Fruit fly (Drosophila melanogaster) whole organism, embryonic: Measurements from ENCODE around the gene CG43755.

Experiments
- CG10274 ChIP-seq: fragments of 200-800 bp; sonication (Bioruptor generic); optimal IDR thresholded peaks from 3 replicates; lab custom pipeline; 2017; ENCODE audit warnings: missing biosample characterization, mild to moderate bottlenecking, missing genetic modification characterization
- CG10462 ChIP-seq: fragments of 200-800 bp; sonication (Bioruptor generic); optimal IDR thresholded peaks from 2 replicates; lab custom pipeline; 2016; ENCODE audit warnings: missing biosample characterization, missing genetic modification characterization
- CG10959 ChIP-seq: fragments of 200-800 bp; sonication (Bioruptor generic); IDR thresholded peaks from 2 replicates; pipeline ENCODE4 v1.3.6; 2022; ENCODE audit warnings: missing biosample characterization, missing genetic modification characterization
- CG11247 ChIP-seq: fragments of 200-800 bp; sonication (Bioruptor generic); IDR thresholded peaks from 2 replicates; pipeline ENCODE4 v1.3.6; 2022; ENCODE audit warnings: missing biosample characterization, missing genetic modification characterization
- CG15073 ChIP-seq: fragments of 200-800 bp; sonication (Bioruptor generic); optimal IDR thresholded peaks from 2 replicates; lab custom pipeline; 2016; ENCODE audit warnings: missing biosample characterization, missing genetic modification characterization
- CG15269 ChIP-seq: fragments of 200-800 bp; sonication (Bioruptor generic); optimal IDR thresholded peaks from 2 replicates; lab custom pipeline; 2018; ENCODE audit warnings: missing biosample characterization, mild to moderate bottlenecking, missing genetic modification characterization, moderate library complexity
- CG15696 ChIP-seq: fragments of 200-800 bp; sonication (Bioruptor generic); optimal IDR thresholded peaks from 2 replicates; lab custom pipeline; 2019; ENCODE audit warnings: missing biosample characterization, mild to moderate bottlenecking, missing genetic modification characterization, moderate library complexity
- CG17612 ChIP-seq: fragments of 200-800 bp; sonication (Bioruptor generic); IDR thresholded peaks from 2 replicates; pipeline ENCODE4 v1.3.6; 2022; ENCODE audit warnings: missing biosample characterization, missing genetic modification characterization
- CG17802 ChIP-seq: fragments of 200-800 bp; sonication (Bioruptor generic); optimal IDR thresholded peaks from 2 replicates; lab custom pipeline; 2018; ENCODE audit warnings: missing biosample characterization, mild to moderate bottlenecking, missing genetic modification characterization, moderate library complexity
- CG18262 ChIP-seq: fragments of 200-800 bp; optimal IDR thresholded peaks from 3 replicates; lab custom pipeline; 2019; ENCODE audit warnings: missing biosample characterization, mild to moderate bottlenecking, missing genetic modification characterization, moderate library complexity
- CG18619 ChIP-seq: fragments of 200-800 bp; sonication (Bioruptor generic); optimal IDR thresholded peaks from 3 replicates; lab custom pipeline; 2017; ENCODE audit warnings: missing biosample characterization, mild to moderate bottlenecking, missing genetic modification characterization
- CG3163 ChIP-seq: fragments of 200-800 bp; sonication (Bioruptor generic); optimal IDR thresholded peaks from 3 replicates; lab custom pipeline; 2016; ENCODE audit warnings: missing biosample characterization, missing genetic modification characterization
- CG3281 ChIP-seq: fragments of 200-800 bp; sonication (Bioruptor generic); optimal IDR thresholded peaks from 3 replicates; lab custom pipeline; 2017; ENCODE audit warnings: missing biosample characterization, mild to moderate bottlenecking, missing genetic modification characterization
- CG43689 ChIP-seq: fragments of 200-800 bp; sonication (Bioruptor generic); IDR thresholded peaks from 2 replicates; pipeline ENCODE4 v1.3.6; 2022; ENCODE audit warnings: missing biosample characterization, missing genetic modification characterization
- CG7839 ChIP-seq: fragments of 200-800 bp; sonication (Bioruptor generic); optimal IDR thresholded peaks from 3 replicates; lab custom pipeline; 2018; ENCODE audit warnings: missing biosample characterization, mild to moderate bottlenecking, missing genetic modification characterization, moderate library complexity
- CG8359 ChIP-seq: fragments of 200-800 bp; sonication (Bioruptor generic); optimal IDR thresholded peaks from 2 replicates; lab custom pipeline; 2017; ENCODE audit warnings: missing biosample characterization, mild to moderate bottlenecking, missing genetic modification characterization, borderline replicate concordance
- Dad ChIP-seq: fragments of 200-800 bp; sonication (Bioruptor generic); optimal IDR thresholded peaks from 3 replicates; lab custom pipeline; 2016; ENCODE audit warnings: missing biosample characterization, missing genetic modification characterization
- Dfd ChIP-seq, 2 experiments: fragments of >200 bp; optimal IDR thresholded peaks; 2 replicates each; lab custom pipeline; 2017; ENCODE audit warnings: missing biosample characterization in 2 of 2, missing genetic modification characterization in 2 of 2
- Fer1 ChIP-seq: fragments of 200-800 bp; sonication (Bioruptor generic); optimal IDR thresholded peaks from 2 replicates; lab custom pipeline; 2017; ENCODE audit warnings: missing biosample characterization, mild to moderate bottlenecking, missing genetic modification characterization
- H15 ChIP-seq: fragments of 200-800 bp; sonication (Bioruptor generic); IDR thresholded peaks from 3 replicates; pipeline ENCODE4 v1.3.6; 2022; ENCODE audit warnings: missing biosample characterization, missing genetic modification characterization
- HmgD ChIP-seq: fragments of 200-800 bp; sonication (Bioruptor generic); optimal IDR thresholded peaks from 3 replicates; lab custom pipeline; 2016; ENCODE audit warnings: missing biosample characterization, missing genetic modification characterization
- Hmr ChIP-seq: fragments of 200-800 bp; sonication (Bioruptor generic); optimal IDR thresholded peaks from 3 replicates; lab custom pipeline; 2017; ENCODE audit warnings: mild to moderate bottlenecking, missing biosample characterization, missing genetic modification reagents, missing genetic modification characterization
- Hr51 ChIP-seq, 2 experiments: fragments of 200-800 bp; sonication (Bioruptor generic); optimal IDR thresholded peaks; 2 replicates in 1 of 2; 3 replicates in 1 of 2; lab custom pipeline; 2016 to 2018; ENCODE audit warnings: missing biosample characterization in 2 of 2, missing genetic modification characterization in 2 of 2, mild to moderate bottlenecking in 1 of 2, moderate library complexity in 1 of 2
- Hr78 ChIP-seq, 2 experiments: fragments of 200-800 bp in 1 of 2; fragments of >200 bp in 1 of 2; sonication (Bioruptor generic) in 1 of 2; optimal IDR thresholded peaks; 2 replicates each; lab custom pipeline; 2017 to 2019; ENCODE audit warnings: missing biosample characterization in 2 of 2, missing genetic modification characterization in 2 of 2, mild to moderate bottlenecking in 1 of 2, moderate library complexity in 1 of 2
- PHDP ChIP-seq: fragments of 200-800 bp; sonication (Bioruptor generic); optimal IDR thresholded peaks from 3 replicates; lab custom pipeline; 2018; ENCODE audit warnings: missing biosample characterization, mild to moderate bottlenecking, missing genetic modification characterization, moderate library complexity
- Pdp1 ChIP-seq, 2 experiments: fragments of 200-800 bp; sonication (Bioruptor generic); optimal IDR thresholded peaks; 3 replicates each; lab custom pipeline; 2016; ENCODE audit warnings: missing biosample characterization in 2 of 2, missing genetic modification characterization in 2 of 2, mild to moderate bottlenecking in 1 of 2, moderate library complexity in 1 of 2
- Scr ChIP-seq: fragments of 200-800 bp; sonication (Bioruptor generic); IDR thresholded peaks from 2 replicates; pipeline ENCODE4 v1.3.6; 2022; ENCODE audit warnings: missing biosample characterization, missing genetic modification characterization; ENCODE audit not compliant: partially characterized antibody
- al ChIP-seq: fragments of 200-800 bp; sonication (Bioruptor generic); IDR thresholded peaks from 2 replicates; pipeline ENCODE4 v1.3.6; 2022; ENCODE audit warnings: missing biosample characterization, missing genetic modification characterization
- dati ChIP-seq: fragments of 200-800 bp; sonication (Bioruptor generic); IDR thresholded peaks from 2 replicates; pipeline ENCODE4 v1.3.6; 2022; ENCODE audit warnings: missing biosample characterization, missing genetic modification characterization
- dmrt11E ChIP-seq: fragments of 200-800 bp; sonication (Bioruptor generic); optimal IDR thresholded peaks from 3 replicates; lab custom pipeline; 2018; ENCODE audit warnings: missing biosample characterization, mild to moderate bottlenecking, missing genetic modification characterization, moderate library complexity
- emc ChIP-seq: fragments of 200-800 bp; sonication (Bioruptor generic); optimal IDR thresholded peaks from 2 replicates; lab custom pipeline; 2016; ENCODE audit warnings: missing biosample characterization, missing genetic modification characterization
- esg ChIP-seq: fragments of 200-800 bp; sonication (Bioruptor generic); conservative IDR thresholded peaks from 2 replicates; pipeline ENCODE4 v1.3.6; 2022; ENCODE audit warnings: missing biosample characterization, missing genetic modification characterization
- exex ChIP-seq: fragments of 200-800 bp; sonication (Bioruptor generic); optimal IDR thresholded peaks from 4 replicates; lab custom pipeline; 2018; ENCODE audit warnings: missing biosample characterization, mild to moderate bottlenecking, missing genetic modification characterization, moderate library complexity
- gcm2 ChIP-seq: fragments of 200-800 bp; sonication (Bioruptor generic); optimal IDR thresholded peaks from 2 replicates; lab custom pipeline; 2016; ENCODE audit warnings: missing biosample characterization, missing genetic modification characterization
- gsb ChIP-seq: fragments of 200-800 bp; sonication (Bioruptor generic); IDR thresholded peaks from 2 replicates; pipeline ENCODE4 v1.3.6; 2022; ENCODE audit warnings: missing biosample characterization, missing genetic modification characterization
- hkb ChIP-seq, 2 experiments: fragments of 200-800 bp in 1 of 2; fragments of >200 bp in 1 of 2; sonication (Bioruptor generic) in 1 of 2; IDR thresholded peaks in 1 of 2; optimal IDR thresholded peaks in 1 of 2; 2 replicates each; pipeline versions ENCODE4 v1.3.6 to Lab custom; 2017 to 2022; ENCODE audit warnings: missing biosample characterization in 1 of 2, missing genetic modification characterization in 1 of 2
- hth ChIP-seq: fragments of >200 bp; optimal IDR thresholded peaks from 2 replicates; lab custom pipeline; 2017; ENCODE audit warnings: inconsistent platforms
- inv ChIP-seq: fragments of 200-800 bp; sonication (Bioruptor generic); IDR thresholded peaks from 2 replicates; pipeline ENCODE4 v1.3.6; 2022; ENCODE audit warnings: missing biosample characterization, missing genetic modification characterization; ENCODE audit not compliant: partially characterized antibody
- jumu ChIP-seq: fragments of 200-800 bp; sonication (Bioruptor generic); optimal IDR thresholded peaks from 3 replicates; lab custom pipeline; 2016; ENCODE audit warnings: missing biosample characterization, missing genetic modification characterization
- pb ChIP-seq: fragments of 200-800 bp; sonication (Bioruptor generic); optimal IDR thresholded peaks from 3 replicates; lab custom pipeline; 2016; ENCODE audit warnings: missing biosample characterization, missing genetic modification characterization
- peb ChIP-seq: fragments of 200-800 bp; sonication (Bioruptor generic); IDR thresholded peaks from 2 replicates; pipeline ENCODE4 v1.3.6; 2022; ENCODE audit warnings: missing biosample characterization, missing genetic modification characterization
- row ChIP-seq: fragments of 200-800 bp; sonication (Bioruptor generic); IDR thresholded peaks from 3 replicates; pipeline ENCODE4 v1.3.6; 2022; ENCODE audit warnings: missing biosample characterization, missing genetic modification characterization
- salm ChIP-seq: fragments of 200-800 bp; sonication (Bioruptor generic); optimal IDR thresholded peaks from 2 replicates; lab custom pipeline; 2018; ENCODE audit warnings: missing biosample characterization, mild to moderate bottlenecking, missing genetic modification characterization
- sd ChIP-seq: fragments of 200-800 bp; sonication (Bioruptor generic); optimal IDR thresholded peaks from 3 replicates; lab custom pipeline; 2018; ENCODE audit warnings: missing biosample characterization, mild to moderate bottlenecking, missing genetic modification characterization, moderate library complexity
- unc-4 ChIP-seq: fragments of 200-800 bp; sonication (Bioruptor generic); IDR thresholded peaks from 2 replicates; pipeline ENCODE4 v1.3.6; 2022; ENCODE audit warnings: missing biosample characterization, missing genetic modification characterization; ENCODE audit not compliant: partially characterized antibody
- z ChIP-seq: fragments of 200-800 bp; sonication (Bioruptor generic); IDR thresholded peaks from 3 replicates; pipeline ENCODE4 v1.3.6; 2022; ENCODE audit warnings: missing biosample characterization, missing genetic modification characterization
- zfh1 ChIP-seq: fragments of 200-800 bp; sonication (Bioruptor generic); IDR thresholded peaks from 3 replicates; pipeline ENCODE4 v1.3.6; 2022; ENCODE audit warnings: missing biosample characterization, missing genetic modification characterization

Gene CG43755

DNA sequence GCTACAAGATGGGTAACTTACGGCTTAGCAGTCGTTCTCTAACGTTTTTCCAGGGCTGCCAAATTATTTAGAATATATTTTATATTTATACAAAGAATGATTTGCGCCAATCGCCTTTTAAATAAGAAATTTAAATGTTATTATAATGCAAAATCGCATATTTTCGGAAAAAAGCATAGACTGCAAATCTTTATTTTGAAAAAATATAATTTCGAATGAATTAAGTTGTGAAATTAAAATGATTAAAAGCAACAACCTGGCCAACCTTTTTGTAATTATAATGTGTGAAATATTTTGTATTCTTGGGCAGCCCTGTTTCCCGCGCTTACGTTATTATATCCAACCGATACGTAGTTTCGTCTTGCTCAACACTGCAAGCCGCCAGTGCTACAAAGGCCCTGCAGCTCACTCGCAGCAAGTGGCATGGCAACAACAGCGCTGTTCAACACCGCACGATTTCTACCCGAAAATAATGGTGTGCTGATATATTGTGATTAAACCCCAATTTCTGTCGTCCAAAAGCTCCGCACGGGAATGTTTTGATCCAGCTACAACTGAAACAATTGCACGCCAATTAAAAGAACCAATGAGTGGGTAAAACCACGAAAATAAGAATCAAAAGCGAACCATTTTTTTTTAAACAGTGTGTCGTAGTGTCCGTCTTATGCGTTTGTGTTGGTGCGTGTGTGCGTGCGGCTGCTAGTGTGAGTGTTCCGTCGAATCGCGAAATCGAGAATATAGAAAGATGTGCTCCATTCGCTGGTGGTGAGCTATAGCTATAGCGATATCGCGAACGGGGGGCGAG, 31.9 kb downstream of the CG43755 start, which contains the start of gene Pi3K21B (continued):
- peak; percentile 58 for TF ChIP-seq CG8359 (GFP tag; lab: Kevin White, UChicago)
- peak; percentile 67 for TF ChIP-seq CG15073 (GFP tag; lab: Kevin White, UChicago)
- TF ChIP-seq gcm2 = peak; percentile 77
- 0 out of 2 replicates have a peak, but pooled peaks have one; percentile 13 for TF ChIP-seq dati (GFP tag; lab: Robert Waterston, UW)
- peak; percentile 50 for TF ChIP-seq CG10274 (GFP tag; lab: Kevin White, UChicago)
- TF ChIP-seq pb = peak; percentile 90
- peak; percentile 70 for TF ChIP-seq sd (tag; lab: Kevin White, UChicago)
- peak; percentile 60 for TF ChIP-seq salm
- TF ChIP-seq zfh1 = peak; percentile 90
- 0 out of 2 replicates have a peak, but pooled peaks have one; percentile 38 for TF ChIP-seq gsb (GFP tag; lab: Robert Waterston, UW)
- TF ChIP-seq inv = no peak
- TF ChIP-seq Scr (GFP tag; lab: Robert Waterston, UW) = no peak
- peak; percentile 75 for TF ChIP-seq CG10462 (GFP tag; lab: Kevin White, UChicago)
- TF ChIP-seq Fer1 (GFP tag; lab: Kevin White, UChicago) = peak; percentile 86
- TF ChIP-seq hth = no peak
- peak; percentile 93 for TF ChIP-seq jumu
- peak; percentile 88 for TF ChIP-seq dmrt11E (tag; lab: Kevin White, UChicago)
- TF ChIP-seq CG7839 (tag; lab: Kevin White, UChicago) = peak; percentile 91
- TF ChIP-seq CG18619 = peak; percentile 87
- peak; percentile 68 for TF ChIP-seq CG17802 (tag; lab: Kevin White, UChicago)
- peak; percentile 87 to 94 for TF ChIP-seq Hr51 (GFP tag; optimal IDR thresholded peaks at IDR 0.05; lab: Kevin White, UChicago)
- TF ChIP-seq HmgD (GFP tag; lab: Kevin White, UChicago) = peak; percentile 87
- peak; percentile 78 for TF ChIP-seq CG3163 (GFP tag; lab: Kevin White, UChicago)
- TF ChIP-seq CG43689 (GFP tag; lab: Robert Waterston, UW) = no peak; the same call in none of the 2 replicates
- TF ChIP-seq CG11247 (GFP tag; lab: Robert Waterston, UW) = peak; percentile 92
- TF ChIP-seq CG18262 (tag; lab: Kevin White, UChicago) = peak; percentile 88
- peak; percentile 93 for TF ChIP-seq CG15269 (tag; lab: Kevin White, UChicago)
- peak; percentile 52; the same call in 1 of the 2 replicates for TF ChIP-seq CG17612 (GFP tag; lab: Robert Waterston, UW)
- TF ChIP-seq esg (GFP tag; lab: Robert Waterston, UW) = peak; percentile 87
- peak; percentile 46 for TF ChIP-seq exex
- peak; percentile 89 for TF ChIP-seq PHDP (tag; lab: Kevin White, UChicago)
- peak; percentile 77 for TF ChIP-seq al (GFP tag; lab: Robert Waterston, UW)
- TF ChIP-seq row = peak; percentile 86
- peak; percentile 70 for TF ChIP-seq peb (GFP tag; lab: Robert Waterston, UW)
- peak in 1 of 2 experiments; percentile 27 for TF ChIP-seq Hr78 (GFP tag; optimal IDR thresholded peaks at IDR 0.05; lab: Kevin White, UChicago)
- TF ChIP-seq CG15696 (tag; lab: Kevin White, UChicago) = peak; percentile 93
- TF ChIP-seq CG3281 (GFP tag; lab: Kevin White, UChicago) = peak; percentile 94
- peak; percentile 40 for TF ChIP-seq hkb (optimal IDR thresholded peaks at IDR 0.05; lab: Kevin White, UChicago)
- TF ChIP-seq hkb (GFP tag; IDR thresholded peaks at IDR 0.05; lab: Robert Waterston, UW) = peak; percentile 82
- TF ChIP-seq H15 (GFP tag; lab: Robert Waterston, UW) = peak; percentile 69
- peak; percentile 85 to 90 for TF ChIP-seq Pdp1 (GFP tag; optimal IDR thresholded peaks at IDR 0.05; lab: Kevin White, UChicago)
- TF ChIP-seq unc-4 = peak; percentile 34; the same call in 1 of the 2 replicates
- TF ChIP-seq z (GFP tag; lab: Robert Waterston, UW) = no peak
- TF ChIP-seq Dfd (GFP tag; optimal IDR thresholded peaks at IDR 0.05; lab: Kevin White, UChicago) = peak in 1 of 2 experiments; percentile 56
- peak; percentile 73 for TF ChIP-seq emc (GFP tag; lab: Kevin White, UChicago)
- peak; percentile 78 for TF ChIP-seq CG10959 (GFP tag; lab: Robert Waterston, UW)
- TF ChIP-seq Hmr = peak; percentile 93
- TF ChIP-seq Dad (GFP tag; lab: Kevin White, UChicago) = peak; percentile 92
